Worm (Caenorhabditis elegans): Measurements from ENCODE around the gene aly-2.

Gene aly-2

DNA sequence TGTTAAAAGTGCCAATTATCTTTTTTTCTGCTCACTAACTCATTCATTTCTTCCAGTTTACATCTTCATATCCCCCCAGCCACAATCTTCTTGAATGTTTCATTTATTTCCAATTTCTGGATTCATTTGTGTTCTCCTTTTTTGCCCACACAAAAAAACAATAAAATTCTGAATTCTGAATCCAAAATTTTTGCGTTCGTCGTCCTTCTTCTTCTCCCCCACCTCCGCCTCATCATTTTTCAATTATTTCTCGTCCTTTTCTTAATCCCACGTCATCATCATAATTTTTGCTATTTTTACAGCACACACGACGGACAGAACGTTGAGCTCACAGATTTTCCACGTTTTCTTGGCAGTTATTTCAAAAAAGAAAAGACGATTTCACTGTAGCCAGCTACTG is 37.3 kb downstream of the aly-2 start, which contains the start of gene C07C7.1:
TSS of gene C07C7.1 (plus strand) at position 301 of the 400 bp plus-strand sequence.
- TF ChIP-seq ceh-22 (tag; optimal IDR thresholded peaks at IDR 0.05) (no peak), ceh-19 (GFP tag; optimal IDR thresholded peaks at IDR 0.05) (no peak), sox-2 (GFP tag; IDR thresholded peaks at IDR 0.05) (no peak), ahr-1 (tag; optimal IDR thresholded peaks at IDR 0.05) (no peak), lim-6 (tag; optimal IDR thresholded peaks at IDR 0.05) (no peak), ceh-24 (tag; optimal IDR thresholded peaks at IDR 0.05) (no peak), tbx-7 (tag; optimal IDR thresholded peaks at IDR 0.05) (no peak), pros-1 (tag; optimal IDR thresholded peaks at IDR 0.05) (no peak), pqm-1 (tag; optimal IDR thresholded peaks at IDR 0.05) (no peak), Y22D7AL.16 (tag; optimal IDR thresholded peaks at IDR 0.05) (no peak), ceh-18 (tag; optimal IDR thresholded peaks at IDR 0.05) (no peak), madf-2 (tag; optimal IDR thresholded peaks at IDR 0.05) (no peak), lin-11 (tag; optimal IDR thresholded peaks at IDR 0.05) (no peak), dmd-4 (tag; optimal IDR thresholded peaks at IDR 0.05; ENCODE audit: borderline replicate concordance) (no peak), zip-5 (tag; optimal IDR thresholded peaks at IDR 0.05) (no peak), eyg-1 (tag; optimal IDR thresholded peaks at IDR 0.05) (no peak), pag-3 (tag; optimal IDR thresholded peaks at IDR 0.05; ENCODE audit: borderline replicate concordance) (no peak)

DNA sequence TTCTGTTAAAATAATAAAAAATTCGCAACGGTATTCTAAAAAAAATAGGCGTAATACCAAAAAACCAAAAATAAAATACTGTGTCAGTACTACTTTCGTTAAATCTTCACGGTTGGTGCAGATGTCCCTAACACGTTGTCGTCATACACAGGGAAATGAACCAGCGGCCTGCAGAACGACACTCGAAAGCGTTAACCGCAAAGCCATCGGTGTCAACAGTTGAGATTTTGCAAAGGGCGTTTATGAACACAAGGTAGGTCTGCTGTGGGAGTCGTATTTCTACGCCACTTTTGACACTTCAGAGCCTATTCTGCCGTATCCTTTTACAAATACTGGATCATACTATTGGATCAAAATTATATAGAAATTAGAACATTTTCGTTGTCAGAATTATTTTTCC is 43.9 kb downstream of the aly-2 start:
- TF ChIP-seq lin-11 (tag; optimal IDR thresholded peaks at IDR 0.05), result peak; percentile 88
- peak; percentile 89 for TF ChIP-seq madf-2 (tag; optimal IDR thresholded peaks at IDR 0.05)
- peak; percentile 43 for TF ChIP-seq K09A11.1 (tag; optimal IDR thresholded peaks at IDR 0.05; ENCODE audit: insufficient read depth)
- peak; percentile 91 for TF ChIP-seq fkh-6 (tag; optimal IDR thresholded peaks at IDR 0.05)
- TF ChIP-seq fkh-10 (GFP tag; optimal IDR thresholded peaks at IDR 0.05), result no peak
- TF ChIP-seq zip-5 (tag; optimal IDR thresholded peaks at IDR 0.05), result peak; percentile 77
- TF ChIP-seq lim-6 (tag; optimal IDR thresholded peaks at IDR 0.05), result peak; percentile 13
- peak; percentile 55 for TF ChIP-seq odd-2 (tag; optimal IDR thresholded peaks at IDR 0.05)
- peak; percentile 87 for TF ChIP-seq ceh-31 (tag; optimal IDR thresholded peaks at IDR 0.05)
- TF ChIP-seq ceh-6 (GFP tag; optimal IDR thresholded peaks at IDR 0.05), result peak; percentile 96
- peak; percentile 88 for TF ChIP-seq ref-2 (tag; optimal IDR thresholded peaks at IDR 0.05)
- peak; percentile 90 for TF ChIP-seq Y22D7AL.16 (tag; optimal IDR thresholded peaks at IDR 0.05)
- TF ChIP-seq hlh-6 (tag; optimal IDR thresholded peaks at IDR 0.05), result peak; percentile 95
- peak; percentile 91 for TF ChIP-seq C38D4.7 (GFP tag; optimal IDR thresholded peaks at IDR 0.05)
- TF ChIP-seq ama-1 (optimal IDR thresholded peaks at IDR 0.05), result no peak
- TF ChIP-seq C08G9.2 (tag; optimal IDR thresholded peaks at IDR 0.05), result peak; percentile 85
- peak; percentile 84 for TF ChIP-seq ceh-2 (tag; optimal IDR thresholded peaks at IDR 0.05)
- TF ChIP-seq pag-3 (tag; optimal IDR thresholded peaks at IDR 0.05; ENCODE audit: borderline replicate concordance), result peak; percentile 56
- peak; percentile 90 for TF ChIP-seq nhr-232 (tag; optimal IDR thresholded peaks at IDR 0.05)
- peak; percentile 93 for TF ChIP-seq gmeb-2 (tag; optimal IDR thresholded peaks at IDR 0.05)
- TF ChIP-seq pha-4 (tag; optimal IDR thresholded peaks at IDR 0.05), result no peak
- peak; percentile 77 for TF ChIP-seq unc-3 (GFP tag; conservative IDR thresholded peaks at IDR 0.05)
- peak; percentile 89 for TF ChIP-seq unc-3 (tag; optimal IDR thresholded peaks at IDR 0.05)
- TF ChIP-seq ceh-24 (tag; optimal IDR thresholded peaks at IDR 0.05), result peak; percentile 65
- TF ChIP-seq ceh-19 (GFP tag; optimal IDR thresholded peaks at IDR 0.05), result peak; percentile 93
- peak; percentile 94 for TF ChIP-seq ztf-16 (tag; optimal IDR thresholded peaks at IDR 0.05)
- peak; percentile 85 for TF ChIP-seq K02D7.2 (tag; optimal IDR thresholded peaks at IDR 0.05)
- TF ChIP-seq sox-4 (tag; optimal IDR thresholded peaks at IDR 0.05), result peak; percentile 92
- peak; percentile 88 for TF ChIP-seq ceh-45 (GFP tag; IDR thresholded peaks at IDR 0.05)
- peak; percentile 72 for TF ChIP-seq sox-2 (GFP tag; IDR thresholded peaks at IDR 0.05)
- peak; percentile 85 for TF ChIP-seq F13H6.1 (tag; optimal IDR thresholded peaks at IDR 0.05)
- peak; percentile 84 for TF ChIP-seq ceh-48 (tag; optimal IDR thresholded peaks at IDR 0.05)
- peak; percentile 96 for TF ChIP-seq rnt-1 (tag; optimal IDR thresholded peaks at IDR 0.05)
- peak; percentile 86 for TF ChIP-seq hlh-15 (tag; optimal IDR thresholded peaks at IDR 0.05)
- no peak for TF ChIP-seq elt-4 (tag; optimal IDR thresholded peaks at IDR 0.05)
- TF ChIP-seq unc-55 (GFP tag; optimal IDR thresholded peaks at IDR 0.05), result peak; percentile 42
- TF ChIP-seq pax-1 (tag; optimal IDR thresholded peaks at IDR 0.05), result no peak
- peak; percentile 91 for TF ChIP-seq pha-2 (tag; optimal IDR thresholded peaks at IDR 0.05)
- TF ChIP-seq T23F11.4 (GFP tag; optimal IDR thresholded peaks at IDR 0.05), result peak; percentile 94
- no peak for TF ChIP-seq ceh-22 (tag; optimal IDR thresholded peaks at IDR 0.05)
- no peak for TF ChIP-seq nhr-11 (tag; optimal IDR thresholded peaks at IDR 0.05)
- TF ChIP-seq che-1 (tag; optimal IDR thresholded peaks at IDR 0.05), result peak; percentile 94
- TF ChIP-seq tbx-2 (tag; optimal IDR thresholded peaks at IDR 0.05), result peak; percentile 91
- TF ChIP-seq ceh-18 (tag; optimal IDR thresholded peaks at IDR 0.05), result peak; percentile 80
